Worm (Caenorhabditis elegans) whole organism, young adult: Measurements from ENCODE around the gene mig-5.

Experiments used
- B0019.2 ChIP-seq: fragments of 200-800 bp; sonication (Bioruptor generic); conservative IDR thresholded peaks from 2 replicates; pipeline ENCODE4 v1.3.6; 2022; ENCODE audit warnings: missing genetic modification reagents, missing genetic modification characterization, missing compliant biosample characterization
- D2030.7 ChIP-seq: fragments of 200-800 bp; sonication (Bioruptor generic); IDR thresholded peaks from 2 replicates; pipeline ENCODE4 v1.3.6; 2022; ENCODE audit warnings: missing genetic modification reagents, missing genetic modification characterization, missing compliant biosample characterization
- F39B2.1 ChIP-seq: fragments of 200-800 bp; sonication (Bioruptor generic); IDR thresholded peaks from 2 replicates; pipeline ENCODE4 v1.3.6; 2022; ENCODE audit warnings: missing genetic modification reagents, missing genetic modification characterization, missing compliant biosample characterization
- F57C9.4 ChIP-seq: sonication (generic microtip); optimal IDR thresholded peaks from 2 replicates; lab custom pipeline; 2017; ENCODE audit warnings: mild to moderate bottlenecking, missing genetic modification characterization, missing compliant biosample characterization
- Y95B8A.8 ChIP-seq: fragments of 200-800 bp; sonication (Bioruptor generic); IDR thresholded peaks from 2 replicates; pipeline ENCODE4 v1.3.6; 2022; ENCODE audit warnings: missing genetic modification reagents, missing genetic modification characterization, missing compliant biosample characterization
- ZK185.1 ChIP-seq: sonication (generic microtip); optimal IDR thresholded peaks from 2 replicates; lab custom pipeline; 2016; ENCODE audit warnings: mild to moderate bottlenecking, missing genetic modification characterization, missing compliant biosample characterization; ENCODE audit not compliant: poor library complexity, severe bottlenecking
- aptf-3 ChIP-seq: fragments of 200-800 bp; sonication (Bioruptor generic); IDR thresholded peaks from 2 replicates; pipeline ENCODE4 v1.3.6; 2022; ENCODE audit warnings: missing genetic modification characterization, missing compliant biosample characterization
- bed-1 ChIP-seq: fragments of 200-800 bp; sonication (Bioruptor generic); IDR thresholded peaks from 2 replicates; pipeline ENCODE4 v1.3.6; 2022; ENCODE audit warnings: missing genetic modification reagents, missing genetic modification characterization, missing compliant biosample characterization
- bed-2 ChIP-seq: fragments of 200-800 bp; sonication (Bioruptor generic); IDR thresholded peaks from 2 replicates; pipeline ENCODE4 v1.3.6; 2022; ENCODE audit warnings: missing genetic modification reagents, missing genetic modification characterization, missing compliant biosample characterization
- cebp-1 ChIP-seq, 2 experiments: fragments of 200-800 bp in 1 of 2; sonication (Bioruptor generic) in 1 of 2; sonication (generic microtip) in 1 of 2; IDR thresholded peaks in 1 of 2; optimal IDR thresholded peaks in 1 of 2; 2 replicates each; pipeline versions ENCODE4 v1.3.6 to Lab custom; 2017 to 2022; ENCODE audit warnings: missing compliant biosample characterization in 2 of 2, missing genetic modification characterization in 2 of 2, mild to moderate bottlenecking in 1 of 2, missing genetic modification reagents in 1 of 2, moderate library complexity in 1 of 2
- ceh-27 ChIP-seq: fragments of 200-800 bp; sonication (Bioruptor generic); optimal IDR thresholded peaks from 2 replicates; lab custom pipeline; 2018; ENCODE audit warnings: mild to moderate bottlenecking, missing genetic modification characterization, moderate library complexity, missing compliant biosample characterization
- ceh-91 ChIP-seq: fragments of 200-800 bp; sonication (Bioruptor generic); IDR thresholded peaks from 2 replicates; pipeline ENCODE4 v1.3.6; 2022; ENCODE audit warnings: missing genetic modification reagents, missing genetic modification characterization, missing compliant biosample characterization
- dpl-1 ChIP-seq: fragments of 150-350 bp; optimal IDR thresholded peaks from 2 replicates; lab custom pipeline; 2014; ENCODE audit warnings: missing biosample characterization, missing genetic modification reagents, missing genetic modification characterization
- efl-1 ChIP-seq: fragments of 150-350 bp; optimal IDR thresholded peaks from 2 replicates; lab custom pipeline; 2014; ENCODE audit warnings: missing biosample characterization, missing genetic modification reagents, missing genetic modification characterization
- ekl-4 ChIP-seq: fragments of 200-800 bp; sonication (Bioruptor generic); IDR thresholded peaks from 2 replicates; pipeline ENCODE4 v1.3.6; 2022; ENCODE audit warnings: missing genetic modification reagents, missing genetic modification characterization, missing compliant biosample characterization
- ets-4 ChIP-seq: fragments of 200-800 bp; sonication (Bioruptor generic); optimal IDR thresholded peaks from 2 replicates; lab custom pipeline; 2018; ENCODE audit warnings: mild to moderate bottlenecking, missing genetic modification characterization, missing compliant biosample characterization
- fkh-3 ChIP-seq: sonication (generic microtip); optimal IDR thresholded peaks from 2 replicates; lab custom pipeline; 2016; ENCODE audit warnings: mild to moderate bottlenecking, missing genetic modification characterization, missing compliant biosample characterization
- hmg-1.2 ChIP-seq: fragments of 200-800 bp; sonication (Bioruptor generic); IDR thresholded peaks from 2 replicates; pipeline ENCODE4 v1.3.6; 2022; ENCODE audit warnings: missing genetic modification reagents, missing genetic modification characterization, missing compliant biosample characterization
- hmg-20 ChIP-seq: fragments of 200-800 bp; sonication (Bioruptor generic); IDR thresholded peaks from 2 replicates; pipeline ENCODE4 v1.3.6; 2022; ENCODE audit warnings: missing genetic modification reagents, missing genetic modification characterization, missing compliant biosample characterization
- hrde-1 ChIP-seq: sonication (generic microtip); optimal IDR thresholded peaks from 2 replicates; lab custom pipeline; 2016; ENCODE audit warnings: missing genetic modification characterization, mild to moderate bottlenecking, missing compliant biosample characterization, moderate library complexity, missing genotype, missing genetic modification reagents, borderline replicate concordance
- hsf-1 ChIP-seq: fragments of 200-800 bp; sonication (Bioruptor generic); IDR thresholded peaks from 2 replicates; pipeline ENCODE4 v1.3.6; 2022; ENCODE audit warnings: missing genetic modification reagents, missing genetic modification characterization, missing compliant biosample characterization
- lag-1 ChIP-seq: fragments of 200-800 bp; sonication (Bioruptor generic); IDR thresholded peaks from 2 replicates; pipeline ENCODE4 v1.3.6; 2022; ENCODE audit warnings: missing genetic modification reagents, missing genetic modification characterization, missing compliant biosample characterization
- lin-54 ChIP-seq: fragments of 200-800 bp; sonication (Bioruptor generic); optimal IDR thresholded peaks from 2 replicates; lab custom pipeline; 2018; ENCODE audit warnings: mild to moderate bottlenecking, missing genetic modification characterization, missing compliant biosample characterization
- lsl-1 ChIP-seq: fragments of 200-800 bp; sonication (Bioruptor generic); optimal IDR thresholded peaks from 2 replicates; lab custom pipeline; 2018; ENCODE audit warnings: mild to moderate bottlenecking, missing genetic modification characterization, moderate library complexity, missing compliant biosample characterization
- madf-6 ChIP-seq: fragments of 200-800 bp; sonication (Bioruptor generic); IDR thresholded peaks from 2 replicates; pipeline ENCODE4 v1.3.6; 2022; ENCODE audit warnings: missing genetic modification reagents, missing genetic modification characterization, missing compliant biosample characterization
- madf-8 ChIP-seq: fragments of 200-800 bp; sonication (Bioruptor generic); conservative IDR thresholded peaks from 2 replicates; pipeline ENCODE4 v1.3.6; 2022; ENCODE audit warnings: missing genetic modification reagents, missing genetic modification characterization, missing compliant biosample characterization
- mel-28 ChIP-seq: sonication (generic microtip); optimal IDR thresholded peaks from 2 replicates; lab custom pipeline; 2016; ENCODE audit warnings: borderline replicate concordance, mild to moderate bottlenecking, missing genetic modification characterization, missing compliant biosample characterization
- nhr-80 ChIP-seq: sonication (generic microtip); optimal IDR thresholded peaks from 2 replicates; lab custom pipeline; 2016; ENCODE audit warnings: missing genetic modification characterization, missing compliant biosample characterization
- rcor-1 ChIP-seq: fragments of 200-800 bp; sonication (Bioruptor generic); IDR thresholded peaks from 2 replicates; pipeline ENCODE4 v1.3.6; 2022; ENCODE audit warnings: missing genetic modification reagents, missing genetic modification characterization, missing compliant biosample characterization
- rec-8 ChIP-seq, 2 experiments: sonication (generic microtip); optimal IDR thresholded peaks; 2 replicates each; lab custom pipeline; 2016; ENCODE audit warnings: mild to moderate bottlenecking in 2 of 2, missing genetic modification characterization in 2 of 2, missing genetic modification reagents in 2 of 2, missing genotype in 2 of 2, missing biosample characterization in 1 of 2, missing compliant biosample characterization in 1 of 2, moderate library complexity in 1 of 2
- rpc-1 ChIP-seq, 2 experiments: fragments of 150-350 bp in 1 of 2; sonication (generic microtip) in 1 of 2; optimal IDR thresholded peaks; 2 replicates each; lab custom pipeline; 2014 to 2018; ENCODE audit warnings: missing biosample characterization in 1 of 2, missing genetic modification characterization in 1 of 2, missing genetic modification reagents in 1 of 2, missing genotype in 1 of 2
- snpc-3.4 ChIP-seq: sonication (generic microtip); optimal IDR thresholded peaks from 2 replicates; lab custom pipeline; 2017; ENCODE audit warnings: missing genetic modification characterization, mild to moderate bottlenecking, missing compliant biosample characterization, antibody characterized with exemption, moderate library complexity, missing genotype, missing genetic modification reagents
- snpc-4 ChIP-seq, 5 experiments: fragments of 150-350 bp in 1 of 5; sonication (generic microtip) in 4 of 5; optimal IDR thresholded peaks; 2 replicates each; lab custom pipeline; 2014 to 2018; ENCODE audit warnings: missing genetic modification characterization in 5 of 5, missing biosample characterization in 3 of 5, antibody characterized with exemption in 2 of 5, mild to moderate bottlenecking in 2 of 5, missing compliant biosample characterization in 2 of 5, missing genotype in 2 of 5, moderate library complexity in 2 of 5, missing genetic modification reagents in 1 of 5
- somi-1 ChIP-seq: fragments of 200-800 bp; sonication (Bioruptor generic); optimal IDR thresholded peaks from 2 replicates; lab custom pipeline; 2018; ENCODE audit warnings: mild to moderate bottlenecking, missing genetic modification characterization, missing compliant biosample characterization
- unc-130 ChIP-seq: sonication (generic microtip); optimal IDR thresholded peaks from 2 replicates; lab custom pipeline; 2016; ENCODE audit warnings: missing genetic modification reagents, missing genetic modification characterization, missing compliant biosample characterization
- ztf-22 ChIP-seq: fragments of 200-800 bp; sonication (Bioruptor generic); optimal IDR thresholded peaks from 2 replicates; lab custom pipeline; 2018; ENCODE audit warnings: mild to moderate bottlenecking, missing genetic modification characterization, moderate library complexity, missing compliant biosample characterization
- ztf-28 ChIP-seq: fragments of 200-800 bp; sonication (Bioruptor generic); IDR thresholded peaks from 2 replicates; pipeline ENCODE4 v1.3.6; 2022; ENCODE audit warnings: missing genetic modification reagents, missing genetic modification characterization, missing compliant biosample characterization

Gene mig-5

DNA sequence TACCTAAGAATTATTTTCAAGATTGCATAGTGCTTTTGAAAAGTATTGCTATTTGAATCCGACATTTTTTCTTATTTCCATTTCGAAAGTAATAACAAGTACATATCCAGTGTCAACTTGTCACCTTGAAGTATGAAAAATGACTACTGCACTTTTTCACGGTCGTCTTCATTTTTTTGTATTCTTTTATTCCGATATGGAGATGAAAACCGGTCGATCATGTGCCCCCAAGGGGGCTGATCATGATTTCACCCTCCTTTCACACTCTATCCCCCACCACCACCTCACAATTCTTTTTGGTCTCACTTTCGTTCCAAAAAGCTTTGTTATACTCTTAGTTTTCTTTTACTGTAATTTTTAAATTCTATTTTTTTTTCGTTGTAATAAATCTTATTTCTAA lies 41.1 kb upstream of the mig-5 start (continued):
- TF ChIP-seq ZK185.1 (tag; lab: Kevin White, UChicago): no peak
- no peak for TF ChIP-seq rcor-1
- TF ChIP-seq bed-2: no peak
- TF ChIP-seq ztf-22 (GFP tag; lab: Kevin White, UChicago): no peak

ce11 chrII:8225347-8225746 lies 40.5 kb upstream of the mig-5 start:
- TF ChIP-seq hsf-1 (no peak), F39B2.1 (GFP tag; lab: Robert Waterston, UW) (no peak), cebp-1 (GFP tag; IDR thresholded peaks at IDR 0.05; lab: Robert Waterston, UW) (no peak), cebp-1 (tag; optimal IDR thresholded peaks at IDR 0.05; lab: Kevin White, UChicago) (peak; percentile 54), mel-28 (tag; lab: Kevin White, UChicago) (no peak), bed-1 (GFP tag; lab: Robert Waterston, UW) (no peak)

- TF ChIP-seq hmg-1.2: 0 out of 2 replicates have a peak, but pooled peaks have one; percentile 8
- no peak for TF ChIP-seq unc-130 (GFP tag; lab: Kevin White, UChicago)
Measured at ce11 chrII:8224623-8225022, 39.8 kb upstream of the mig-5 start.

ce11 chrII:8223945-8224344 lies 39.1 kb upstream of the mig-5 start:
- TF ChIP-seq ekl-4 (GFP tag; lab: Robert Waterston, UW) (no peak), snpc-4 (GFP tag; optimal IDR thresholded peaks at IDR 0.05; lab: Kevin White, UChicago) (no peak), snpc-4 (tag; optimal IDR thresholded peaks at IDR 0.05; lab: Kevin White, UChicago) (no peak), rpc-1 (optimal IDR thresholded peaks at IDR 0.05; lab: Kevin White, UChicago) (no peak), rpc-1 (tag; optimal IDR thresholded peaks at IDR 0.05; lab: Kevin White, UChicago) (no peak), hmg-20 (no peak), ceh-91 (no peak), rec-8 (tag; optimal IDR thresholded peaks at IDR 0.05; lab: Kevin White, UChicago) (no peak), F39B2.1 (GFP tag; lab: Robert Waterston, UW) (no peak), aptf-3 (GFP tag; lab: Robert Waterston, UW) (no peak), F57C9.4 (tag; lab: Kevin White, UChicago) (no peak), snpc-3.4 (tag; lab: Kevin White, UChicago) (no peak), nhr-80 (tag; lab: Kevin White, UChicago) (no peak), D2030.7 (GFP tag; lab: Robert Waterston, UW) (no peak), B0019.2 (GFP tag; lab: Robert Waterston, UW) (no peak), fkh-3 (no peak)

DNA sequence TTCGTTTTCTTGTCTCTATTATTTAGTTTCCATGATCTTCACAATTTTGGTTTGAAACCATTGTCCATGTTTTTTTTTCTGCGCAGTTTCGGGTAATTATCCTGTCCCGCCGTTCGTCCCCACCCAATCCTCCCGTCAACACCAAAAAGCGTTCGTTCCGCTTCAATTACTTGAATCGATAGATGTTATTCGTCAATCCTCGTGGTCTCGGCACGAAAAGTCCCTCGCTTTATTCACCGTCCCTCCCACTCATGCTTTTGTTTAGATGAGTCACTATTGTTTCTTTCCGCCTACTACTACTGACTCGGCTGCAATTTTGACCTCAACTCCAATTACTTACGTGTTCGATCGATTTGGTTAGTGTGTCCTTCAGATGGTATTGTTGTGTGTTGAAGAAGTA lies 38.6 kb upstream of the mig-5 start:
- no peak for TF ChIP-seq F39B2.1 (GFP tag; lab: Robert Waterston, UW)
- TF ChIP-seq ets-4 (GFP tag; lab: Kevin White, UChicago): no peak
- TF ChIP-seq aptf-3 (GFP tag; lab: Robert Waterston, UW): peak; percentile 33; the same call in 1 of the 2 replicates
- TF ChIP-seq, all 124 proteins: peak for 1

DNA sequence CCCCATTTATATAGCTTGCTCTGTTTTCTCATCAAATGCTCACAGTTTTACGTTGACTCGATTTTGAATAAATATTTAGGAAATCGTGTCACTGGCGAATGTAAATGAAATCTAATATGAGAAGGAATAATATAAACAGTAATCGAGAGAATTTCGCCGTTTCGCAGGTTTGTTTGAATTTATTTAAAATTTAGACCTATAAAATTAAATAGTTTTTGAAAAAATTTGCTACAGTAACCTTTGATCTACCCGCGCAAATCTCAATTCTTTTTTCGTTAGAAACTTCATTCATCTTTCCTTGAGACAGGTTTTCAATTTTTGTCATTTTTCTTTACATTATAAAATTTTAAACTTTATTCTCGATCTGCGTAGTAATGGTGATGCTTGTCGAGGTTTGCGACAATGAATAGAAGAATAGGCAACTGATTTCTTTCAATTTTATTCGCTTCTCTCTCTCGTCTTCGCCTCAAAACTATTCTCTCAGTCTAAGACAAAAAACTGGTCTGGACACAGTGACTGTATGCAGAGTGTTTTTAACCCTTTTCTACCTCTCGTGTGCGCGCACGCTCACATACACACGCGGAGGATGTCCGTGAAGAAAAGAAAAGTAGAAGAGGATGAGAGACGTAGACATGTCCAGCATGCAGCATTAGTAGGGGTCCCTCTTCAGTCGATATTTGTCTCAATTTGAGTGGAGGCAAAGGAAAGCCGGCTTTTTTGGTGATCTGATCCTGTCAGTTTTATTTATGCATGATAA lies 37.7 kb upstream of the mig-5 start, which contains the start of gene dab-1:
dab-1 (plus strand) TSS at position 78 of the 757 bp plus-strand sequence.
- TF ChIP-seq lin-54 (GFP tag; lab: Kevin White, UChicago) (peak; percentile 43), efl-1 (peak; percentile 88), lag-1 (GFP tag; lab: Robert Waterston, UW) (no peak), somi-1 (GFP tag; lab: Kevin White, UChicago) (no peak), cebp-1 (GFP tag; IDR thresholded peaks at IDR 0.05; lab: Robert Waterston, UW) (no peak), cebp-1 (tag; optimal IDR thresholded peaks at IDR 0.05; lab: Kevin White, UChicago) (peak; percentile 4), hrde-1 (tag; lab: Kevin White, UChicago) (peak; percentile 42), lsl-1 (GFP tag; lab: Kevin White, UChicago) (peak; percentile 72), madf-6 (GFP tag; lab: Robert Waterston, UW) (peak; percentile 94), Y95B8A.8 (GFP tag; lab: Robert Waterston, UW) (0 out of 2 replicates have a peak, but pooled peaks have one; percentile 4), dpl-1 (GFP tag; lab: Kevin White, UChicago) (peak; percentile 54), ztf-28 (GFP tag; lab: Robert Waterston, UW) (no peak), madf-8 (GFP tag; lab: Robert Waterston, UW) (peak; percentile 83), ceh-27 (GFP tag; lab: Kevin White, UChicago) (peak; percentile 2)
